Worm (Caenorhabditis elegans) whole organism, young adult: ENCODE data around the gene F52E10.2.

Source experiments
- F22D6.2 ChIP-seq: sonication (generic microtip); optimal IDR thresholded peaks from 2 replicates; lab custom pipeline; 2016; ENCODE audit warnings: mild to moderate bottlenecking, missing genetic modification characterization, missing compliant biosample characterization
- K11D2.4 ChIP-seq: fragments of 200-800 bp; sonication (Bioruptor generic); IDR thresholded peaks from 2 replicates; pipeline ENCODE4 v1.3.6; 2022; ENCODE audit warnings: missing genetic modification reagents, missing genetic modification characterization, missing compliant biosample characterization
- ama-1 ChIP-seq, 3 experiments: fragments of 150-350 bp in 1 of 3; sonication (generic microtip) in 2 of 3; optimal IDR thresholded peaks; 2 replicates each; lab custom pipeline; 2014 to 2018; ENCODE audit warnings: missing biosample characterization in 2 of 3, missing genetic modification characterization in 2 of 3, missing genetic modification reagents in 2 of 3
- attf-6 ChIP-seq: fragments of 200-800 bp; sonication (Bioruptor generic); IDR thresholded peaks from 2 replicates; pipeline ENCODE4 v1.3.6; 2022; ENCODE audit warnings: missing genetic modification reagents, missing genetic modification characterization, missing compliant biosample characterization
- hlh-12 ChIP-seq: sonication (generic microtip); optimal IDR thresholded peaks from 2 replicates; lab custom pipeline; 2016; ENCODE audit warnings: missing genetic modification characterization, missing compliant biosample characterization
- hsf-1 ChIP-seq: fragments of 200-800 bp; sonication (Bioruptor generic); IDR thresholded peaks from 2 replicates; pipeline ENCODE4 v1.3.6; 2022; ENCODE audit warnings: missing genetic modification reagents, missing genetic modification characterization, missing compliant biosample characterization
- lin-26 ChIP-seq: fragments of 200-800 bp; sonication (Bioruptor generic); IDR thresholded peaks from 2 replicates; pipeline ENCODE4 v1.3.6; 2022; ENCODE audit warnings: missing genetic modification reagents, missing genetic modification characterization, missing compliant biosample characterization
- sea-2 ChIP-seq: fragments of 200-800 bp; sonication (Bioruptor generic); IDR thresholded peaks from 2 replicates; pipeline ENCODE4 v1.3.6; 2022; ENCODE audit warnings: missing genetic modification characterization, missing compliant biosample characterization
- snpc-1.1 ChIP-seq: sonication (generic microtip); optimal IDR thresholded peaks from 2 replicates; lab custom pipeline; 2017; ENCODE audit warnings: missing genetic modification characterization, mild to moderate bottlenecking, missing compliant biosample characterization, antibody characterized with exemption, moderate library complexity, missing genotype, missing genetic modification reagents; ENCODE audit not compliant: insufficient read depth
- snpc-4 ChIP-seq, 5 experiments: fragments of 150-350 bp in 1 of 5; sonication (generic microtip) in 4 of 5; optimal IDR thresholded peaks; 2 replicates each; lab custom pipeline; 2014 to 2018; ENCODE audit warnings: missing genetic modification characterization in 5 of 5, missing biosample characterization in 3 of 5, antibody characterized with exemption in 2 of 5, mild to moderate bottlenecking in 2 of 5, missing compliant biosample characterization in 2 of 5, missing genotype in 2 of 5, moderate library complexity in 2 of 5, missing genetic modification reagents in 1 of 5
- ztf-22 ChIP-seq: fragments of 200-800 bp; sonication (Bioruptor generic); optimal IDR thresholded peaks from 2 replicates; lab custom pipeline; 2018; ENCODE audit warnings: mild to moderate bottlenecking, missing genetic modification characterization, moderate library complexity, missing compliant biosample characterization

DNA sequence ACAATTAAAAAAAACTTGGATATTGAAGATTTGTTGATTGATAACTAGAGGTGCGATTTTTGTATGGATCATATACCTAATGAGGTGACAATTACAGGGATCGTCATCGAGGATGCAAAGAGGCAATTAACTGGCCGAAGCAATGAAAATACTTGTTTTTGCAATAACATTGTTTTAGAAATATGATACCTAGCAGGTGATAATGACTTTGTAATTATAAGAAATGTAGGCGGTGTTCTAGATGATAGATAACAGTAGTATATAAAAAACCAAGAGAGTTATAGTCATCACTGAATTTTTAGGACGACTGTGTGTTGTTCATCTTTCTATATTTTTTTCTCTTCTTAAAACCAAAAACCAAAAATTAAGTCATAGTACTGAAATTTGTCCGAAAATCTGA is 45.3 kb upstream of the F52E10.2 start, which contains the start of gene C11G6.2:
- TF ChIP-seq snpc-4 (GFP tag; optimal IDR thresholded peaks at IDR 0.05; lab: Kevin White, UChicago) (no peak), snpc-4 (tag; optimal IDR thresholded peaks at IDR 0.05; lab: Kevin White, UChicago) (no peak), ztf-22 (GFP tag; lab: Kevin White, UChicago) (no peak), F22D6.2 (tag; lab: Kevin White, UChicago) (no peak), ama-1 (optimal IDR thresholded peaks at IDR 0.05; lab: Kevin White, UChicago) (no peak), ama-1 (GFP tag; optimal IDR thresholded peaks at IDR 0.05; lab: Kevin White, UChicago) (no peak), sea-2 (GFP tag; lab: Robert Waterston, UW) (no peak), K11D2.4 (no peak), hsf-1 (no peak), snpc-1.1 (tag; lab: Kevin White, UChicago) (no peak), lin-26 (GFP tag; lab: Robert Waterston, UW) (no peak), attf-6 (GFP tag; lab: Robert Waterston, UW) (no peak), hlh-12 (tag; lab: Kevin White, UChicago) (no peak)
